Fruit fly (Drosophila melanogaster): ENCODE results near the gene CG9717.

DNA sequence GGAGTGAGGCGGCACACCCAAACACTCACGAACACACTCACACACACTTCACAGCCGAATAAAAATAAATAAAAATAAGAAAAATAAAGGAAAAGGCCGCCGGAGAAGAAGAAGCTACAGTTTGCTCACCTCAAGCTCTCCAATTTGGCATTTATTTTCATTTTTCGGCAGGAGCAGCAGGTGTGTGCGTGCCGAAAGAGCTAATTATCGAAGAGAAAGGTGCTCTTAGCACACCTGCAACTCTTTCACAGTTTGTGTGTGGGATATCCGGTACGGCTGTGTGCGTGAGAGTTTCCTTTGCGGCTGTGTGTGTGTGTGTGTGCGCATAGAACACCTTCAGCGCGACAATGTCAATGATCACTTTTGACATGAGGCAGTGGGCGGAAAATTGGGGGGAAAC, 42.1 kb downstream of the CG9717 start:
- TF ChIP-seq rn (GFP tag; IDR thresholded peaks at IDR 0.05) (no peak), gl (tag; optimal IDR thresholded peaks at IDR 0.05) (no peak), fd96Ca (GFP tag; IDR thresholded peaks at IDR 0.05) (no peak), CG32121 (GFP tag; IDR thresholded peaks at IDR 0.05) (no peak), CG8159 (tag; optimal IDR thresholded peaks at IDR 0.05) (no peak), Ets98B (GFP tag; IDR thresholded peaks at IDR 0.05) (no peak), Pif1A (GFP tag; optimal IDR thresholded peaks at IDR 0.05) (no peak), CG10348 (GFP tag; IDR thresholded peaks at IDR 0.05) (no peak), CG34367 (tag; optimal IDR thresholded peaks at IDR 0.05) (no peak), CG8301 (tag; optimal IDR thresholded peaks at IDR 0.05) (no peak)

Data from whole organism, pupa.